Fruit fly (Drosophila melanogaster) whole organism: ENCODE data around the gene CG7069.

Experiments used
- CG8478 ChIP-seq: fragments of >200 bp; optimal IDR thresholded peaks from 2 replicates; lab custom pipeline; 2018; ENCODE audit warnings: inconsistent platforms
- Dll ChIP-seq: fragments of >200 bp; optimal IDR thresholded peaks from 2 replicates; lab custom pipeline; 2017
- EcR ChIP-seq, 2 experiments: fragments of >200 bp; optimal IDR thresholded peaks; 2 replicates each; lab custom pipeline; 2017; ENCODE audit warnings: missing biosample characterization in 2 of 2, missing genetic modification characterization in 2 of 2, missing genetic modification reagents in 2 of 2
- pan ChIP-seq: fragments of >200 bp; optimal IDR thresholded peaks from 2 replicates; lab custom pipeline; 2017

- TF ChIP-seq Dll (lab: Kevin White, UChicago) = no peak
- TF ChIP-seq EcR (GFP tag; optimal IDR thresholded peaks at IDR 0.05; lab: Kevin White, UChicago) = no peak
- TF ChIP-seq pan (lab: Kevin White, UChicago) = no peak
- no peak for TF ChIP-seq CG8478 (lab: Kevin White, UChicago)
These were observed 8.4 kb downstream of the CG7069 start, which contains the start of gene CG43342 for dm6 chr3R:22381077-22381476.
